Worm (Caenorhabditis elegans) whole organism, young adult: ENCODE measurements around the gene F35D2.1.
A peak's percentile ranks its signal among the peaks of the same experiment; 100 is the strongest.

Experiments
- B0019.2 ChIP-seq: fragments of 200-800 bp; sonication (Bioruptor generic); conservative IDR thresholded peaks from 2 replicates; pipeline ENCODE4 v1.3.6; 2022; ENCODE audit warnings: missing genetic modification reagents, missing genetic modification characterization, missing compliant biosample characterization
- B0336.3 ChIP-seq: fragments of 200-800 bp; sonication (Bioruptor generic); IDR thresholded peaks from 2 replicates; pipeline ENCODE4 v1.3.6; 2022; ENCODE audit warnings: missing genetic modification characterization, missing compliant biosample characterization
- D2030.7 ChIP-seq: fragments of 200-800 bp; sonication (Bioruptor generic); IDR thresholded peaks from 2 replicates; pipeline ENCODE4 v1.3.6; 2022; ENCODE audit warnings: missing genetic modification reagents, missing genetic modification characterization, missing compliant biosample characterization
- F22D6.2 ChIP-seq: sonication (generic microtip); optimal IDR thresholded peaks from 2 replicates; lab custom pipeline; 2016; ENCODE audit warnings: mild to moderate bottlenecking, missing genetic modification characterization, missing compliant biosample characterization
- F37B4.10 ChIP-seq: fragments of 200-800 bp; sonication (Bioruptor generic); IDR thresholded peaks from 2 replicates; pipeline ENCODE4 v1.3.6; 2022; ENCODE audit warnings: missing genetic modification characterization, missing compliant biosample characterization
- K11D2.4 ChIP-seq: fragments of 200-800 bp; sonication (Bioruptor generic); IDR thresholded peaks from 2 replicates; pipeline ENCODE4 v1.3.6; 2022; ENCODE audit warnings: missing genetic modification reagents, missing genetic modification characterization, missing compliant biosample characterization
- T26A5.8 ChIP-seq: sonication (generic microtip); optimal IDR thresholded peaks from 2 replicates; lab custom pipeline; 2016; ENCODE audit warnings: missing genetic modification characterization, missing compliant biosample characterization
- Y53F4B.3 ChIP-seq: fragments of 200-800 bp; sonication (Bioruptor generic); IDR thresholded peaks from 2 replicates; pipeline ENCODE4 v1.3.6; 2022; ENCODE audit warnings: missing genetic modification reagents, missing genetic modification characterization, missing compliant biosample characterization
- Y56A3A.18 ChIP-seq: fragments of 200-800 bp; sonication (Bioruptor generic); IDR thresholded peaks from 2 replicates; pipeline ENCODE4 v1.3.6; 2022; ENCODE audit warnings: missing genetic modification reagents, missing genetic modification characterization, missing compliant biosample characterization
- ama-1 ChIP-seq, 3 experiments: fragments of 150-350 bp in 1 of 3; sonication (generic microtip) in 2 of 3; optimal IDR thresholded peaks; 2 replicates each; lab custom pipeline; 2014 to 2018; ENCODE audit warnings: missing biosample characterization in 2 of 3, missing genetic modification characterization in 2 of 3, missing genetic modification reagents in 2 of 3
- aptf-3 ChIP-seq: fragments of 200-800 bp; sonication (Bioruptor generic); IDR thresholded peaks from 2 replicates; pipeline ENCODE4 v1.3.6; 2022; ENCODE audit warnings: missing genetic modification characterization, missing compliant biosample characterization
- athp-1 ChIP-seq: sonication (generic microtip); optimal IDR thresholded peaks from 2 replicates; lab custom pipeline; 2017; ENCODE audit warnings: mild to moderate bottlenecking, missing genetic modification characterization, missing compliant biosample characterization
- attf-3 ChIP-seq: fragments of 200-800 bp; sonication (Bioruptor generic); conservative IDR thresholded peaks from 2 replicates; pipeline ENCODE4 v1.3.6; 2022; ENCODE audit warnings: missing genetic modification reagents, missing genetic modification characterization, missing compliant biosample characterization
- attf-5 ChIP-seq: fragments of 200-800 bp; sonication (Bioruptor generic); optimal IDR thresholded peaks from 2 replicates; lab custom pipeline; 2018; ENCODE audit warnings: mild to moderate bottlenecking, missing genetic modification characterization, missing compliant biosample characterization
- attf-6 ChIP-seq: fragments of 200-800 bp; sonication (Bioruptor generic); IDR thresholded peaks from 2 replicates; pipeline ENCODE4 v1.3.6; 2022; ENCODE audit warnings: missing genetic modification reagents, missing genetic modification characterization, missing compliant biosample characterization
- bed-2 ChIP-seq: fragments of 200-800 bp; sonication (Bioruptor generic); IDR thresholded peaks from 2 replicates; pipeline ENCODE4 v1.3.6; 2022; ENCODE audit warnings: missing genetic modification reagents, missing genetic modification characterization, missing compliant biosample characterization
- ccch-3 ChIP-seq: fragments of 200-800 bp; sonication (Bioruptor generic); optimal IDR thresholded peaks from 2 replicates; lab custom pipeline; 2018; ENCODE audit warnings: mild to moderate bottlenecking, missing genetic modification characterization, missing compliant biosample characterization
- cebp-2 ChIP-seq: fragments of 200-800 bp; sonication (Bioruptor generic); IDR thresholded peaks from 2 replicates; pipeline ENCODE4 v1.3.6; 2022; ENCODE audit warnings: missing genetic modification characterization, missing compliant biosample characterization
- ceh-40 ChIP-seq: fragments of 200-800 bp; sonication (Bioruptor generic); IDR thresholded peaks from 2 replicates; pipeline ENCODE4 v1.3.6; 2022; ENCODE audit warnings: missing genetic modification characterization, missing compliant biosample characterization
- ceh-58 ChIP-seq: fragments of 200-800 bp; sonication (Bioruptor generic); IDR thresholded peaks from 2 replicates; pipeline ENCODE4 v1.3.6; 2022; ENCODE audit warnings: missing genetic modification characterization, missing compliant biosample characterization
- ceh-79 ChIP-seq: sonication (generic microtip); optimal IDR thresholded peaks from 2 replicates; lab custom pipeline; 2017; ENCODE audit warnings: mild to moderate bottlenecking, missing genetic modification characterization, missing compliant biosample characterization
- ceh-91 ChIP-seq: fragments of 200-800 bp; sonication (Bioruptor generic); IDR thresholded peaks from 2 replicates; pipeline ENCODE4 v1.3.6; 2022; ENCODE audit warnings: missing genetic modification reagents, missing genetic modification characterization, missing compliant biosample characterization
- chd-7 ChIP-seq: sonication (generic microtip); optimal IDR thresholded peaks from 2 replicates; lab custom pipeline; 2016; ENCODE audit warnings: mild to moderate bottlenecking, missing genetic modification characterization, moderate library complexity, missing compliant biosample characterization
- die-1 ChIP-seq: sonication (generic microtip); optimal IDR thresholded peaks from 2 replicates; lab custom pipeline; 2016; ENCODE audit warnings: missing genotype, mild to moderate bottlenecking, missing genetic modification characterization, missing compliant biosample characterization
- efl-1 ChIP-seq: fragments of 150-350 bp; optimal IDR thresholded peaks from 2 replicates; lab custom pipeline; 2014; ENCODE audit warnings: missing biosample characterization, missing genetic modification reagents, missing genetic modification characterization
- egl-44 ChIP-seq: fragments of 200-800 bp; sonication (Bioruptor generic); IDR thresholded peaks from 2 replicates; pipeline ENCODE4 v1.3.6; 2022; ENCODE audit warnings: missing genetic modification reagents, missing genetic modification characterization, missing compliant biosample characterization
- ekl-4 ChIP-seq: fragments of 200-800 bp; sonication (Bioruptor generic); IDR thresholded peaks from 2 replicates; pipeline ENCODE4 v1.3.6; 2022; ENCODE audit warnings: missing genetic modification reagents, missing genetic modification characterization, missing compliant biosample characterization
- ets-4 ChIP-seq: fragments of 200-800 bp; sonication (Bioruptor generic); optimal IDR thresholded peaks from 2 replicates; lab custom pipeline; 2018; ENCODE audit warnings: mild to moderate bottlenecking, missing genetic modification characterization, missing compliant biosample characterization
- fkh-3 ChIP-seq: sonication (generic microtip); optimal IDR thresholded peaks from 2 replicates; lab custom pipeline; 2016; ENCODE audit warnings: mild to moderate bottlenecking, missing genetic modification characterization, missing compliant biosample characterization
- hlh-12 ChIP-seq: sonication (generic microtip); optimal IDR thresholded peaks from 2 replicates; lab custom pipeline; 2016; ENCODE audit warnings: missing genetic modification characterization, missing compliant biosample characterization
- hmg-1.2 ChIP-seq: fragments of 200-800 bp; sonication (Bioruptor generic); IDR thresholded peaks from 2 replicates; pipeline ENCODE4 v1.3.6; 2022; ENCODE audit warnings: missing genetic modification reagents, missing genetic modification characterization, missing compliant biosample characterization
- hsf-1 ChIP-seq: fragments of 200-800 bp; sonication (Bioruptor generic); IDR thresholded peaks from 2 replicates; pipeline ENCODE4 v1.3.6; 2022; ENCODE audit warnings: missing genetic modification reagents, missing genetic modification characterization, missing compliant biosample characterization
- madf-6 ChIP-seq: fragments of 200-800 bp; sonication (Bioruptor generic); IDR thresholded peaks from 2 replicates; pipeline ENCODE4 v1.3.6; 2022; ENCODE audit warnings: missing genetic modification reagents, missing genetic modification characterization, missing compliant biosample characterization
- mcd-1 ChIP-seq: fragments of 200-800 bp; sonication (Bioruptor generic); IDR thresholded peaks from 2 replicates; pipeline ENCODE4 v1.3.6; 2022; ENCODE audit warnings: missing genetic modification reagents, missing genetic modification characterization, missing compliant biosample characterization
- mxl-1 ChIP-seq: sonication (generic microtip); optimal IDR thresholded peaks from 2 replicates; lab custom pipeline; 2016; ENCODE audit warnings: missing genetic modification characterization, missing compliant biosample characterization
- nfya-2 ChIP-seq: fragments of 200-800 bp; sonication (Bioruptor generic); IDR thresholded peaks from 2 replicates; pipeline ENCODE4 v1.3.6; 2022; ENCODE audit warnings: missing genetic modification reagents, missing genetic modification characterization, missing compliant biosample characterization
- nhr-120 ChIP-seq: fragments of 200-800 bp; sonication (Bioruptor generic); IDR thresholded peaks from 2 replicates; pipeline ENCODE4 v1.3.6; 2022; ENCODE audit warnings: missing genetic modification characterization, missing compliant biosample characterization
- nhr-179 ChIP-seq: sonication (generic microtip); optimal IDR thresholded peaks from 2 replicates; lab custom pipeline; 2016; ENCODE audit warnings: mild to moderate bottlenecking, missing genetic modification characterization, missing compliant biosample characterization
- nhr-80 ChIP-seq: sonication (generic microtip); optimal IDR thresholded peaks from 2 replicates; lab custom pipeline; 2016; ENCODE audit warnings: missing genetic modification characterization, missing compliant biosample characterization
- pbrm-1 ChIP-seq: fragments of 200-800 bp; sonication (Bioruptor generic); IDR thresholded peaks from 2 replicates; pipeline ENCODE4 v1.3.6; 2022; ENCODE audit warnings: missing genetic modification reagents, missing genetic modification characterization, missing compliant biosample characterization
- rec-8 ChIP-seq, 2 experiments: sonication (generic microtip); optimal IDR thresholded peaks; 2 replicates each; lab custom pipeline; 2016; ENCODE audit warnings: mild to moderate bottlenecking in 2 of 2, missing genetic modification characterization in 2 of 2, missing genetic modification reagents in 2 of 2, missing genotype in 2 of 2, missing biosample characterization in 1 of 2, missing compliant biosample characterization in 1 of 2, moderate library complexity in 1 of 2
- snpc-1.3 ChIP-seq: sonication (generic microtip); optimal IDR thresholded peaks from 2 replicates; lab custom pipeline; 2017; ENCODE audit warnings: missing genetic modification characterization, mild to moderate bottlenecking, missing compliant biosample characterization, antibody characterized with exemption, moderate library complexity, missing genotype, missing genetic modification reagents; ENCODE audit not compliant: insufficient read depth
- sptf-2 ChIP-seq: fragments of 200-800 bp; sonication (Bioruptor generic); optimal IDR thresholded peaks from 2 replicates; lab custom pipeline; 2018; ENCODE audit warnings: mild to moderate bottlenecking, missing genetic modification characterization, missing compliant biosample characterization
- tbx-9 ChIP-seq: sonication (generic microtip); optimal IDR thresholded peaks from 2 replicates; lab custom pipeline; 2016; ENCODE audit warnings: borderline replicate concordance, missing genetic modification characterization, inconsistent platforms, missing compliant biosample characterization
- unc-130 ChIP-seq: sonication (generic microtip); optimal IDR thresholded peaks from 2 replicates; lab custom pipeline; 2016; ENCODE audit warnings: missing genetic modification reagents, missing genetic modification characterization, missing compliant biosample characterization
- zim-3 ChIP-seq: sonication (generic microtip); optimal IDR thresholded peaks from 2 replicates; lab custom pipeline; 2017; ENCODE audit warnings: mild to moderate bottlenecking, missing genetic modification characterization, moderate library complexity, missing compliant biosample characterization
- ztf-18 ChIP-seq: sonication (generic microtip); optimal IDR thresholded peaks from 2 replicates; lab custom pipeline; 2016; ENCODE audit warnings: missing genotype, mild to moderate bottlenecking, missing genetic modification characterization, missing compliant biosample characterization
- ztf-28 ChIP-seq: fragments of 200-800 bp; sonication (Bioruptor generic); IDR thresholded peaks from 2 replicates; pipeline ENCODE4 v1.3.6; 2022; ENCODE audit warnings: missing genetic modification reagents, missing genetic modification characterization, missing compliant biosample characterization
- ztf-6 ChIP-seq: fragments of 200-800 bp; sonication (Bioruptor generic); IDR thresholded peaks from 2 replicates; pipeline ENCODE4 v1.3.6; 2022; ENCODE audit warnings: missing genetic modification reagents, missing genetic modification characterization, missing compliant biosample characterization

F35D2.1 gene

DNA sequence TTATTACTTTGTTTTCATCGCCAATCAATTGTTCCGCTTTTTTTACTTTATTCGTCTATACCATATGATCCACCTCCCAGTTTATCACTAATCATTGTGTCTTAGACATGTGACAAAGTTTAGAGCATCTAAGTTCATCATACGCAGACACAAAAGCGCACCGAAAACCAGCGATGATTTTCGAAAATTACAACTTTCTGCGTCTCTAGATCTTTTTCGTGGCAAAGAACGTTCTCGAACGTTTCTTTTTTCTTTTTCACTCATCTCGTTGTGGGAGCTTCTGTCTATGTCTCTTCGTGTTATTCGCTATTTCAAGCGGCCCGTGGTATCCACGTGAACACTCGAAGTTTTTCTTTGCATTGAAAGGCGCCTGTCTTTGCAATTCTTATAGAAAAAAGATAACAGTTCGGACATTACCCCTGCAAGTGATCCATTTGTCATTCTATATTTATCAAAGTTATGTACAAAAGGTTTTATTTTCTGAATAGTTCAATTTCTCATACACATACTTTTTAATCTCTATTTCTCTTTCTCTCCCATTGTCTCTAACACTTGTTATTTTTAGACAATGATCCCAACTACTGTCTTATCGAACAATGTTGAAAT is 46.5 kb upstream of the F35D2.1 start, which contains the start of gene ZK1290.5 (continued):
- no peak for TF ChIP-seq ceh-91 (GFP tag; lab: Robert Waterston, UW)
- TF ChIP-seq tbx-9 (tag; lab: Kevin White, UChicago): no peak
- no peak for TF ChIP-seq attf-6 (GFP tag; lab: Robert Waterston, UW)
- peak; percentile 86 for TF ChIP-seq B0336.3 (GFP tag; lab: Robert Waterston, UW)
- TF ChIP-seq ceh-58 (GFP tag; lab: Robert Waterston, UW): no peak
- TF ChIP-seq snpc-1.3 (tag; lab: Kevin White, UChicago): no peak
- TF ChIP-seq nhr-179: no peak
- peak; percentile 74 for TF ChIP-seq attf-5 (GFP tag; lab: Kevin White, UChicago)
- peak; percentile 44 for TF ChIP-seq athp-1 (tag; lab: Kevin White, UChicago)
- TF ChIP-seq ztf-18 (tag; lab: Kevin White, UChicago): peak; percentile 19
- no peak for TF ChIP-seq nfya-2 (GFP tag; lab: Robert Waterston, UW)
- no peak; the same call in 1 of the 2 replicates for TF ChIP-seq mcd-1
- no peak for TF ChIP-seq D2030.7
- no peak for TF ChIP-seq unc-130
- peak; percentile 65 for TF ChIP-seq hmg-1.2 (GFP tag; lab: Robert Waterston, UW)
- TF ChIP-seq efl-1 (GFP tag; lab: Kevin White, UChicago): no peak
- peak; percentile 77 for TF ChIP-seq nhr-80
- no peak for TF ChIP-seq B0019.2
- TF ChIP-seq hlh-12 (tag; lab: Kevin White, UChicago): no peak
- TF ChIP-seq aptf-3 (GFP tag; lab: Robert Waterston, UW): no peak
- no peak for TF ChIP-seq pbrm-1 (GFP tag; lab: Robert Waterston, UW)
- TF ChIP-seq chd-7 (tag; lab: Kevin White, UChicago): peak; percentile 87
- TF ChIP-seq bed-2 (GFP tag; lab: Robert Waterston, UW): no peak
- TF ChIP-seq ccch-3 (GFP tag; lab: Kevin White, UChicago): no peak
- TF ChIP-seq F22D6.2 (tag; lab: Kevin White, UChicago): peak; percentile 82
- no peak for TF ChIP-seq T26A5.8 (tag; lab: Kevin White, UChicago)
- TF ChIP-seq Y56A3A.18 (GFP tag; lab: Robert Waterston, UW): no peak
- TF ChIP-seq mxl-1: no peak
- TF ChIP-seq ztf-6 (GFP tag; lab: Robert Waterston, UW): no peak
- peak; percentile 78 for TF ChIP-seq ekl-4 (GFP tag; lab: Robert Waterston, UW)
- TF ChIP-seq ceh-40 (GFP tag; lab: Robert Waterston, UW): no peak
- no peak for TF ChIP-seq ztf-28 (GFP tag; lab: Robert Waterston, UW)
- TF ChIP-seq hsf-1 (GFP tag; lab: Robert Waterston, UW): peak; percentile 93
- no peak for TF ChIP-seq ceh-79 (tag; lab: Kevin White, UChicago)
- no peak for TF ChIP-seq fkh-3 (tag; lab: Kevin White, UChicago)
- no peak for TF ChIP-seq zim-3
- TF ChIP-seq ama-1 (optimal IDR thresholded peaks at IDR 0.05; lab: Kevin White, UChicago): no peak
- no peak for TF ChIP-seq ama-1 (GFP tag; optimal IDR thresholded peaks at IDR 0.05; lab: Kevin White, UChicago)
- no peak for TF ChIP-seq Y53F4B.3
- TF ChIP-seq sptf-2: no peak
- TF ChIP-seq ets-4: no peak
- TF ChIP-seq madf-6 (GFP tag; lab: Robert Waterston, UW): no peak
- TF ChIP-seq die-1 (tag; lab: Kevin White, UChicago): peak; percentile 43
- no peak for TF ChIP-seq cebp-2
- no peak for TF ChIP-seq rec-8 (tag; optimal IDR thresholded peaks at IDR 0.05; lab: Kevin White, UChicago)
- peak; percentile 45; the same call in 1 of the 2 replicates for TF ChIP-seq egl-44 (GFP tag; lab: Robert Waterston, UW)
- no peak for TF ChIP-seq F37B4.10 (GFP tag; lab: Robert Waterston, UW)
- TF ChIP-seq nhr-120 (GFP tag; lab: Robert Waterston, UW): no peak
- TF ChIP-seq K11D2.4 (GFP tag; lab: Robert Waterston, UW): peak; percentile 89
- no peak for TF ChIP-seq attf-3 (GFP tag; lab: Robert Waterston, UW)
